Worm (Caenorhabditis elegans): ENCODE measurements around the gene Y17G9B.8.

The Y17G9B.8 gene

DNA sequence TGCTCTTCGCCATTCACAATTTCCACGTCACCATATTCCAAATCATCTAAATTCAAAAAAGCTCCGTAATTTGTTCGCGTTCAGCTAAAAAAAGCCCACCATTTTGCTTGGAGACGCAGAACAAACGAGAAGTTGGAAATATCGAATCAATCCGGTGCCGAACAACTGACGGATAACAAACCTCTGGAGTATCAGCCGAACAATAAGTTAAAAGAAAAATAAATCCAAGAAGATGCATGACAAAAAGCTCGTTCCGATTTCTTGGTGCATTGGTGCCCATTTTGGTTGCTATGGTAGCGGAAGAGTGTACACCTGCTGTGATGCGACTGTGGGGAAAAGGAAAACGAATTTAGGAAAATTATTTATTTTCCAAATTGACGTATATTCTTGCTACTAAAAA lies 11.1 kb downstream of the Y17G9B.8 start, which contains the start of gene tctn-1 (continued):
- peak; percentile 17 for TF ChIP-seq attf-5 (GFP tag; optimal IDR thresholded peaks at IDR 0.05)
- TF ChIP-seq C06A6.2 (GFP tag; conservative IDR thresholded peaks at IDR 0.05) = no peak
- peak; percentile 28 for TF ChIP-seq F49E8.2 (tag; optimal IDR thresholded peaks at IDR 0.05; ENCODE audit: insufficient read depth)
- no peak for TF ChIP-seq nfyb-1 (GFP tag; IDR thresholded peaks at IDR 0.05)
- no peak for TF ChIP-seq K12H6.12 (tag; optimal IDR thresholded peaks at IDR 0.05)
- TF ChIP-seq attf-3 (GFP tag; conservative IDR thresholded peaks at IDR 0.05) = no peak
- TF ChIP-seq lin-26 (GFP tag; IDR thresholded peaks at IDR 0.05) = 0 out of 2 replicates have a peak, but pooled peaks have one; percentile 24
- TF ChIP-seq gei-17 (GFP tag; optimal IDR thresholded peaks at IDR 0.05) = no peak
- peak; percentile 11 for TF ChIP-seq F10E7.11 (tag; optimal IDR thresholded peaks at IDR 0.05)
- TF ChIP-seq C17E4.6 (GFP tag; IDR thresholded peaks at IDR 0.05) = no peak
- TF ChIP-seq hrde-1 (tag; optimal IDR thresholded peaks at IDR 0.05; ENCODE audit: borderline replicate concordance) = peak; percentile 51
- TF ChIP-seq zim-3 (tag; optimal IDR thresholded peaks at IDR 0.05) = no peak
- TF ChIP-seq F33H1.4 (GFP tag; IDR thresholded peaks at IDR 0.05) = no peak

- no peak for TF ChIP-seq egrh-3 (GFP tag; IDR thresholded peaks at IDR 0.05)
- TF ChIP-seq D2030.7 (GFP tag; IDR thresholded peaks at IDR 0.05) = no peak
- TF ChIP-seq egl-44 (GFP tag; IDR thresholded peaks at IDR 0.05) = no peak
- no peak for TF ChIP-seq cebp-1 (GFP tag; IDR thresholded peaks at IDR 0.05)
- TF ChIP-seq cebp-1 (tag; optimal IDR thresholded peaks at IDR 0.05) = peak; percentile 62
- peak; percentile 29; the same call in 1 of the 2 replicates for TF ChIP-seq Y56A3A.18 (GFP tag; IDR thresholded peaks at IDR 0.05)
- TF ChIP-seq lsl-1 (GFP tag; optimal IDR thresholded peaks at IDR 0.05) = peak; percentile 54
- TF ChIP-seq snpc-1.1 (tag; optimal IDR thresholded peaks at IDR 0.05; ENCODE audit: insufficient read depth) = peak; percentile 58
- peak; percentile 12 for TF ChIP-seq snpc-4 (GFP tag; optimal IDR thresholded peaks at IDR 0.05)
- peak; percentile 34 to 64 (median 54) for TF ChIP-seq snpc-4 (tag; optimal IDR thresholded peaks at IDR 0.05)
- peak; percentile 19 for TF ChIP-seq snpc-3.4 (tag; optimal IDR thresholded peaks at IDR 0.05)
- 0 out of 2 replicates have a peak, but pooled peaks have one; percentile 50 for TF ChIP-seq B0336.3 (GFP tag; IDR thresholded peaks at IDR 0.05)
- peak; percentile 17 for TF ChIP-seq attf-5 (GFP tag; optimal IDR thresholded peaks at IDR 0.05)
- peak; percentile 97 for TF ChIP-seq ztf-18 (tag; optimal IDR thresholded peaks at IDR 0.05)
- TF ChIP-seq ceh-100 (GFP tag; IDR thresholded peaks at IDR 0.05) = peak; percentile 39; the same call in 1 of the 2 replicates
- TF ChIP-seq madf-3 (GFP tag; IDR thresholded peaks at IDR 0.05) = no peak
- peak; percentile 63; the same call in 1 of the 2 replicates for TF ChIP-seq rcor-1 (GFP tag; IDR thresholded peaks at IDR 0.05)
- TF ChIP-seq nfyb-1 (GFP tag; IDR thresholded peaks at IDR 0.05) = 0 out of 2 replicates have a peak, but pooled peaks have one; percentile 68
- peak; percentile 30; the same call in 1 of the 2 replicates for TF ChIP-seq madf-6 (GFP tag; IDR thresholded peaks at IDR 0.05)
- 0 out of 2 replicates have a peak, but pooled peaks have one; percentile 62 for TF ChIP-seq Y53G8AR.9 (GFP tag; conservative IDR thresholded peaks at IDR 0.05)
- TF ChIP-seq pha-4 (tag; optimal IDR thresholded peaks at IDR 0.05) = no peak
- TF ChIP-seq mcd-1 (GFP tag; IDR thresholded peaks at IDR 0.05) = peak; percentile 88
- peak; percentile 34; the same call in 1 of the 2 replicates for TF ChIP-seq hmg-20 (GFP tag; IDR thresholded peaks at IDR 0.05)
- TF ChIP-seq lin-54 (GFP tag; optimal IDR thresholded peaks at IDR 0.05) = peak; percentile 67
- no peak for TF ChIP-seq sdz-38 (tag; optimal IDR thresholded peaks at IDR 0.05)
- TF ChIP-seq F57A8.1 (GFP tag; optimal IDR thresholded peaks at IDR 0.05) = no peak
- no peak for TF ChIP-seq ccch-3 (GFP tag; optimal IDR thresholded peaks at IDR 0.05)
- peak; percentile 9 for TF ChIP-seq tbp1 (GFP tag; optimal IDR thresholded peaks at IDR 0.05)
- TF ChIP-seq ZK185.1 (tag; optimal IDR thresholded peaks at IDR 0.05; ENCODE audit: poor library complexity, severe bottlenecking) = peak; percentile 49
- peak; percentile 58; the same call in 1 of the 2 replicates for TF ChIP-seq pbrm-1 (GFP tag; IDR thresholded peaks at IDR 0.05)
- peak; percentile 41 for TF ChIP-seq hmg-1.2 (GFP tag; IDR thresholded peaks at IDR 0.05)
- peak; percentile 67 for TF ChIP-seq lin-40 (tag; optimal IDR thresholded peaks at IDR 0.05)
- peak; percentile 8 for TF ChIP-seq nhr-80 (tag; optimal IDR thresholded peaks at IDR 0.05)
- TF ChIP-seq F33H1.4 (GFP tag; IDR thresholded peaks at IDR 0.05) = peak; percentile 62
- 0 out of 2 replicates have a peak, but pooled peaks have one; percentile 58 for TF ChIP-seq ekl-4 (GFP tag; IDR thresholded peaks at IDR 0.05)
- peak; percentile 68 for TF ChIP-seq dox-1 (GFP tag; IDR thresholded peaks at IDR 0.05)
Observed at ce11 chrIV:4745422-4745821, 13.2 kb downstream of the Y17G9B.8 start, which contains the start of gene timm-17B.1. Gene timm-17B.1, minus strand, starts transcription at chrIV:4745492.

Data from whole organism, young adult.